Fruit fly (Drosophila melanogaster) whole organism, embryonic: ENCODE measurements around the gene Osi9.

ENCODE experiments used
- Adf1 ChIP-seq: fragments of 200-800 bp; sonication (Bioruptor generic); IDR thresholded peaks from 2 replicates; pipeline ENCODE4 v1.3.6; 2022; ENCODE audit warnings: missing biosample characterization, missing genetic modification characterization
- Blimp-1 ChIP-seq: fragments of 200-800 bp; sonication (Bioruptor generic); optimal IDR thresholded peaks from 3 replicates; lab custom pipeline; 2018; ENCODE audit warnings: missing biosample characterization, missing genetic modification characterization, mild to moderate bottlenecking, moderate library complexity, missing genetic modification reagents
- CG10959 ChIP-seq: fragments of 200-800 bp; sonication (Bioruptor generic); IDR thresholded peaks from 2 replicates; pipeline ENCODE4 v1.3.6; 2022; ENCODE audit warnings: missing biosample characterization, missing genetic modification characterization
- CG11093 ChIP-seq: fragments of 200-800 bp; sonication (Bioruptor generic); IDR thresholded peaks from 3 replicates; pipeline ENCODE4 v1.3.6; 2022; ENCODE audit warnings: missing biosample characterization, missing genetic modification characterization
- CG11504 ChIP-seq: fragments of 200-800 bp; sonication (Bioruptor generic); optimal IDR thresholded peaks from 3 replicates; lab custom pipeline; 2019; ENCODE audit warnings: missing biosample characterization, mild to moderate bottlenecking, missing genetic modification characterization, moderate library complexity
- CG12769 ChIP-seq: fragments of 200-800 bp; sonication (Bioruptor generic); optimal IDR thresholded peaks from 2 replicates; lab custom pipeline; 2019; ENCODE audit warnings: missing biosample characterization, mild to moderate bottlenecking, missing genetic modification characterization, moderate library complexity
- CG17359 ChIP-seq: fragments of 200-800 bp; sonication (Bioruptor generic); optimal IDR thresholded peaks from 3 replicates; lab custom pipeline; 2018; ENCODE audit warnings: missing biosample characterization, mild to moderate bottlenecking, missing genetic modification characterization, moderate library complexity
- CG17802 ChIP-seq: fragments of 200-800 bp; sonication (Bioruptor generic); optimal IDR thresholded peaks from 2 replicates; lab custom pipeline; 2018; ENCODE audit warnings: missing biosample characterization, mild to moderate bottlenecking, missing genetic modification characterization, moderate library complexity
- CG43689 ChIP-seq: fragments of 200-800 bp; sonication (Bioruptor generic); IDR thresholded peaks from 2 replicates; pipeline ENCODE4 v1.3.6; 2022; ENCODE audit warnings: missing biosample characterization, missing genetic modification characterization
- CG5180 ChIP-seq: fragments of 200-800 bp; sonication (Bioruptor generic); optimal IDR thresholded peaks from 3 replicates; lab custom pipeline; 2017; ENCODE audit warnings: missing biosample characterization, missing genetic modification characterization, mild to moderate bottlenecking, moderate library complexity, missing genetic modification reagents
- CG6175 ChIP-seq: fragments of 200-800 bp; sonication (Bioruptor generic); IDR thresholded peaks from 3 replicates; pipeline ENCODE4 v1.3.6; 2022; ENCODE audit warnings: missing biosample characterization, missing genetic modification characterization
- CG6254 ChIP-seq: fragments of 200-800 bp; sonication (Bioruptor generic); optimal IDR thresholded peaks from 3 replicates; lab custom pipeline; 2017; ENCODE audit warnings: mild to moderate bottlenecking, missing biosample characterization, missing genetic modification reagents, missing genetic modification characterization
- CG6854 ChIP-seq: fragments of 200-800 bp; sonication (Bioruptor generic); optimal IDR thresholded peaks from 3 replicates; lab custom pipeline; 2017; ENCODE audit warnings: missing biosample characterization, mild to moderate bottlenecking, missing genetic modification characterization
- CG7839 ChIP-seq: fragments of 200-800 bp; sonication (Bioruptor generic); optimal IDR thresholded peaks from 3 replicates; lab custom pipeline; 2018; ENCODE audit warnings: missing biosample characterization, mild to moderate bottlenecking, missing genetic modification characterization, moderate library complexity
- CG8924 ChIP-seq: fragments of 200-800 bp; optimal IDR thresholded peaks from 3 replicates; lab custom pipeline; 2019; ENCODE audit warnings: missing biosample characterization, mild to moderate bottlenecking, missing genetic modification characterization, moderate library complexity
- CG9876 ChIP-seq: fragments of 200-800 bp; sonication (Bioruptor generic); optimal IDR thresholded peaks from 2 replicates; lab custom pipeline; 2016; ENCODE audit warnings: missing biosample characterization, missing genetic modification characterization
- CTCF ChIP-seq: fragments of 200-800 bp; sonication (Bioruptor generic); optimal IDR thresholded peaks from 2 replicates; lab custom pipeline; 2017; ENCODE audit warnings: missing biosample characterization, mild to moderate bottlenecking, missing genetic modification characterization, moderate library complexity
- Deaf1 ChIP-seq: fragments of 200-800 bp; optimal IDR thresholded peaks from 3 replicates; lab custom pipeline; 2019; ENCODE audit warnings: missing biosample characterization, mild to moderate bottlenecking, missing genetic modification characterization, moderate library complexity
- Ets65A ChIP-seq: fragments of 200-800 bp; sonication (Bioruptor generic); peaks from one replicate; lab custom pipeline; 2016; ENCODE audit warnings: missing biosample characterization, missing genetic modification characterization
- Ets97D ChIP-seq: fragments of 200-800 bp; sonication (Bioruptor generic); optimal IDR thresholded peaks from 3 replicates; lab custom pipeline; 2016; ENCODE audit warnings: missing biosample characterization, missing genetic modification characterization
- Hr78 ChIP-seq, 2 experiments: fragments of 200-800 bp in 1 of 2; fragments of >200 bp in 1 of 2; sonication (Bioruptor generic) in 1 of 2; optimal IDR thresholded peaks; 2 replicates each; lab custom pipeline; 2017 to 2019; ENCODE audit warnings: missing biosample characterization in 2 of 2, missing genetic modification characterization in 2 of 2, mild to moderate bottlenecking in 1 of 2, moderate library complexity in 1 of 2
- Med ChIP-seq: fragments of 200-800 bp; sonication (Bioruptor generic); peaks from one replicate; lab custom pipeline; 2016; ENCODE audit warnings: missing biosample characterization, missing genetic modification characterization, mild to moderate bottlenecking, inconsistent platforms, moderate library complexity
- Myb ChIP-seq: fragments of 200-800 bp; sonication (Bioruptor generic); optimal IDR thresholded peaks from 2 replicates; lab custom pipeline; 2016; ENCODE audit warnings: missing biosample characterization, missing genetic modification characterization
- Side ChIP-seq: fragments of 200-800 bp; sonication (Bioruptor generic); optimal IDR thresholded peaks from 2 replicates; lab custom pipeline; 2016; ENCODE audit warnings: missing biosample characterization, missing genetic modification characterization
- Sox100B ChIP-seq: fragments of 200-800 bp; sonication (Bioruptor generic); optimal IDR thresholded peaks from 3 replicates; lab custom pipeline; 2018; ENCODE audit warnings: missing biosample characterization, mild to moderate bottlenecking, missing genetic modification characterization
- Sox102F ChIP-seq: fragments of 200-800 bp; sonication (Bioruptor generic); optimal IDR thresholded peaks from 2 replicates; lab custom pipeline; 2018; ENCODE audit warnings: missing biosample characterization, mild to moderate bottlenecking, missing genetic modification characterization, moderate library complexity
- Vsx1 ChIP-seq: fragments of 200-800 bp; sonication (Bioruptor generic); optimal IDR thresholded peaks from 2 replicates; lab custom pipeline; 2017; ENCODE audit warnings: missing biosample characterization, mild to moderate bottlenecking, missing genetic modification characterization, missing genetic modification reagents
- Xrp1 ChIP-seq: fragments of 200-800 bp; sonication (Bioruptor generic); IDR thresholded peaks from 2 replicates; pipeline ENCODE4 v1.3.6; 2022; ENCODE audit warnings: missing biosample characterization, missing genetic modification characterization
- abd-A ChIP-seq: fragments of 200-800 bp; sonication (Bioruptor generic); optimal IDR thresholded peaks from 3 replicates; lab custom pipeline; 2019; ENCODE audit warnings: missing biosample characterization, mild to moderate bottlenecking, missing genetic modification characterization, moderate library complexity
- ci ChIP-seq: fragments of 200-800 bp; sonication (Bioruptor generic); IDR thresholded peaks from 3 replicates; pipeline ENCODE4 v1.3.6; 2022; ENCODE audit warnings: missing biosample characterization, missing genetic modification characterization
- crol ChIP-seq: fragments of 200-800 bp; sonication (Bioruptor generic); IDR thresholded peaks from 2 replicates; pipeline ENCODE4 v1.3.6; 2022; ENCODE audit warnings: missing biosample characterization, missing genetic modification characterization
- eyg ChIP-seq: fragments of 200-800 bp; sonication (Bioruptor generic); optimal IDR thresholded peaks from 3 replicates; lab custom pipeline; 2016; ENCODE audit warnings: missing biosample characterization, missing genetic modification characterization
- fru ChIP-seq: fragments of >200 bp; optimal IDR thresholded peaks from 2 replicates; lab custom pipeline; 2017
- ftz-f1 ChIP-seq: fragments of 200-800 bp; sonication (Bioruptor generic); optimal IDR thresholded peaks from 2 replicates; lab custom pipeline; 2016; ENCODE audit warnings: missing biosample characterization, missing genetic modification characterization
- gem ChIP-seq: fragments of 200-800 bp; sonication (Bioruptor generic); optimal IDR thresholded peaks from 2 replicates; lab custom pipeline; 2019; ENCODE audit warnings: missing biosample characterization, mild to moderate bottlenecking, missing genetic modification characterization, moderate library complexity
- gsb-n ChIP-seq: fragments of 200-800 bp; sonication (Bioruptor generic); optimal IDR thresholded peaks from 3 replicates; lab custom pipeline; 2018; ENCODE audit warnings: missing biosample characterization, mild to moderate bottlenecking, missing genetic modification characterization
- jigr1 ChIP-seq: fragments of 200-800 bp; sonication (Bioruptor generic); IDR thresholded peaks from 3 replicates; pipeline ENCODE4 v1.3.6; 2022; ENCODE audit warnings: missing biosample characterization, missing genetic modification characterization
- oc ChIP-seq: fragments of 200-800 bp; sonication (Bioruptor generic); optimal IDR thresholded peaks from 2 replicates; lab custom pipeline; 2018; ENCODE audit warnings: missing biosample characterization, mild to moderate bottlenecking, missing genetic modification characterization, moderate library complexity
- onecut ChIP-seq: fragments of 200-800 bp; sonication (Bioruptor generic); IDR thresholded peaks from 2 replicates; pipeline ENCODE4 v1.3.6; 2022; ENCODE audit warnings: missing biosample characterization, missing genetic modification characterization
- pan ChIP-seq, 4 experiments: fragments of >200 bp in 3 of 4; fragments of 200-800 bp in 1 of 4; sonication (Bioruptor generic) in 1 of 4; optimal IDR thresholded peaks in 3 of 4; IDR thresholded peaks in 1 of 4; 2 replicates each; pipeline versions ENCODE4 v1.3.6 to Lab custom; 2017 to 2022; ENCODE audit warnings: missing biosample characterization in 2 of 4, missing genetic modification characterization in 2 of 4, mixed read lengths in 1 of 4
- phol ChIP-seq: fragments of 200-800 bp; sonication (Bioruptor generic); optimal IDR thresholded peaks from 3 replicates; lab custom pipeline; 2018; ENCODE audit warnings: missing biosample characterization, mild to moderate bottlenecking, missing genetic modification characterization, moderate library complexity
- pzg ChIP-seq: fragments of 200-800 bp; sonication (Bioruptor generic); optimal IDR thresholded peaks from 3 replicates; lab custom pipeline; 2018; ENCODE audit warnings: missing biosample characterization, mild to moderate bottlenecking, missing genetic modification characterization, moderate library complexity
- row ChIP-seq: fragments of 200-800 bp; sonication (Bioruptor generic); IDR thresholded peaks from 3 replicates; pipeline ENCODE4 v1.3.6; 2022; ENCODE audit warnings: missing biosample characterization, missing genetic modification characterization
- sd ChIP-seq: fragments of 200-800 bp; sonication (Bioruptor generic); optimal IDR thresholded peaks from 3 replicates; lab custom pipeline; 2018; ENCODE audit warnings: missing biosample characterization, mild to moderate bottlenecking, missing genetic modification characterization, moderate library complexity
- shn ChIP-seq: fragments of 200-800 bp; sonication (Bioruptor generic); optimal IDR thresholded peaks from 3 replicates; lab custom pipeline; 2016; ENCODE audit warnings: missing biosample characterization, missing genetic modification characterization
- vvl ChIP-seq: fragments of 200-800 bp; sonication (Bioruptor generic); IDR thresholded peaks from 2 replicates; pipeline ENCODE4 v1.3.6; 2022; ENCODE audit warnings: missing biosample characterization, missing genetic modification characterization

Gene Osi9

DNA sequence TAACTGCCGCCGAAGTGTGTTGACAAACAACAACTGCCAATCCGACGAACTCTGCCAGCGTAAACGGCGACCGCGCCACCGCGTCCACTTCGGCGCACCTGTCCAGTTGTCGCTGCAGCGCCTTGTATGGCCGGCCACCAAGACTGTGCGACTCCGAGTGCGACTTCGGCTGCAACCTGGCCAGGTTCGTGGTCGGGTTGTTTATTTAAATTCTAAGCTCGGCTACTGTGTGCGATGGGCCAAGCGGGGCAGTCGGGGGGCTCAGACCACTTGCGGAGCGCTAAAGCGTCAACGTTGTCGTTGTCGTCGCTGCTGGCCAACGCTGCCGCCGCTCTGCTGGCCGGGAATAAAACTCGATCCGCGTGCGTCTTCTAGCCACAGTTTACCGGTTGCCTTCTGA, at the start of gene Osi9:
TSS of gene Osi9 (plus strand) at position 375 of the 400 bp plus-strand sequence.
- TF ChIP-seq CG9876 (GFP tag; lab: Kevin White, UChicago), result no peak
- 0 out of 3 replicates have a peak, but pooled peaks have one; percentile 13 for TF ChIP-seq ci
- TF ChIP-seq crol (GFP tag; lab: Robert Waterston, UW), result 0 out of 2 replicates have a peak, but pooled peaks have one; percentile 27
- TF ChIP-seq fru (lab: Kevin White, UChicago), result no peak
- TF ChIP-seq Deaf1 (tag; lab: Kevin White, UChicago), result peak; percentile 88
- TF ChIP-seq Adf1, result peak; percentile 38
- no peak for TF ChIP-seq jigr1 (GFP tag; lab: Robert Waterston, UW)
- 0 out of 2 replicates have a peak, but pooled peaks have one; percentile 25 for TF ChIP-seq vvl (GFP tag; lab: Robert Waterston, UW)
- TF ChIP-seq CG8924 (tag; lab: Kevin White, UChicago), result no peak
- 0 out of 3 replicates have a peak, but pooled peaks have one; percentile 18 for TF ChIP-seq CG6175 (GFP tag; lab: Robert Waterston, UW)
- TF ChIP-seq Ets65A (GFP tag; lab: Kevin White, UChicago), result peak; percentile 40
- TF ChIP-seq CG5180 (GFP tag; lab: Kevin White, UChicago), result peak; percentile 33
- TF ChIP-seq CG6854 (GFP tag; lab: Kevin White, UChicago), result no peak

DNA sequence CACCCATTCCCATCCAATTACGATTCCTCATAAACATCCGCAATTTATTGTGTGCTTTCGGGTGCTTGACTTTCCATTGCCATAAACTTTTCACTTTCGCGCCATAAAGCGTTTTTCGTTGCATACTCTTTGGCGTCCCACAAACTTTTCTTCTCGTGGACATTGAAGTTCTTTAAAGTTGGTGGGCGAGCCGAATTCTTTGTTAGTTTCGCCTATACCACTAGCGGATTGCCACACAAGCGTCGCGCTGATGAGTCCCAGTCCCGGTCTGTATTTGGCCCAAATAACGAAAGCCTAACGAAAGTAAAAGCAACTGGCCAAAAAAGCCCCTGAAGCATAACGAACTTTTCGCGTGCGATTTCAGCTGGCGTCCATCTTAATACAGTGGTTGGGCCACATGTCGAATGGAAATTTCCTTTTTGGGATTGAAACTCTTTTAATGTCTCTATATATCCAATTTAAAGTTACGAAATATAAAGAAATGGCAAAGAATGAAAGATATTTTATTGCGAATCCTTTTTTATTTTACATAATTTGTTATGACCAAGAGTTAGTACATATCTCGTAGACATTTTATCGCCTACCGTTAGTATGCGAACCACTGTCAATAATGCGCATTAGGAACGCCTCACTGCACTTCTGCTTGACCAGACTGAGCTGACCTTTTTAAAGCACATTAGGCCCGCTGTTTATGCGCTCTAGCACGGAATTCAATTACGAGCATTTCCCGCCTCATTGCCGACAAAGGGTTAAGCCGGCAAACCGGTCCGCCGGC, 49.6 kb upstream of the Osi9 start:
- TF ChIP-seq CTCF (GFP tag; lab: Kevin White, UChicago) (peak; percentile 8), pzg (GFP tag; lab: Kevin White, UChicago) (no peak), CG6175 (GFP tag; lab: Robert Waterston, UW) (no peak), Med (GFP tag; lab: Kevin White, UChicago) (peak; percentile 70), CG17359 (tag; lab: Kevin White, UChicago) (peak; percentile 16), Blimp-1 (peak; percentile 66), CG7839 (no peak), abd-A (tag; lab: Kevin White, UChicago) (no peak), gsb-n (tag; lab: Kevin White, UChicago) (peak; percentile 51), ftz-f1 (GFP tag; lab: Kevin White, UChicago) (no peak), CG6254 (GFP tag; lab: Kevin White, UChicago) (no peak), pan (optimal IDR thresholded peaks at IDR 0.05; lab: Kevin White, UChicago) (no peak), pan (GFP tag; optimal IDR thresholded peaks at IDR 0.05 in 1 of 2, IDR thresholded peaks at IDR 0.05 in 1 of 2) (no peak), CG10959 (GFP tag; lab: Robert Waterston, UW) (no peak), Vsx1 (no peak), eyg (GFP tag; lab: Kevin White, UChicago) (no peak), gem (tag; lab: Kevin White, UChicago) (peak; percentile 24), Sox100B (GFP tag; lab: Kevin White, UChicago) (peak; percentile 25), Hr78 (GFP tag; optimal IDR thresholded peaks at IDR 0.05; lab: Kevin White, UChicago) (peak in 1 of 2 experiments; percentile 87), CG12769 (tag; lab: Kevin White, UChicago) (peak; percentile 7), onecut (GFP tag; lab: Robert Waterston, UW) (no peak), CG17802 (tag; lab: Kevin White, UChicago) (no peak), CG8924 (tag; lab: Kevin White, UChicago) (no peak), oc (tag; lab: Kevin White, UChicago) (peak; percentile 90), Ets97D (no peak), Xrp1 (no peak), shn (no peak), row (GFP tag; lab: Robert Waterston, UW) (0 out of 3 replicates have a peak, but pooled peaks have one; percentile 30), CG11504 (tag; lab: Kevin White, UChicago) (peak; percentile 6), sd (peak; percentile 48), Myb (GFP tag; lab: Kevin White, UChicago) (no peak), Sox102F (GFP tag; lab: Kevin White, UChicago) (peak; percentile 53), phol (tag; lab: Kevin White, UChicago) (peak; percentile 2), CG43689 (no peak), CG11093 (GFP tag; lab: Robert Waterston, UW) (no peak), Side (GFP tag; lab: Kevin White, UChicago) (no peak)
